Worm (Caenorhabditis elegans) whole organism, L1 larva: ENCODE measurements around the gene F54D5.2.
A peak's percentile ranks its signal among the peaks of the same experiment; 100 is the strongest.

ENCODE experiments used
- C04F5.9 ChIP-seq: sonication (generic microtip); optimal IDR thresholded peaks from 2 replicates; lab custom pipeline; 2016; ENCODE audit warnings: missing genetic modification characterization, missing compliant biosample characterization
- C16A3.4 ChIP-seq: fragments of 150-350 bp; optimal IDR thresholded peaks from 2 replicates; lab custom pipeline; 2014; ENCODE audit warnings: missing biosample characterization, missing genetic modification characterization
- F16B12.6 ChIP-seq: fragments of 150-350 bp; optimal IDR thresholded peaks from 2 replicates; lab custom pipeline; 2014; ENCODE audit warnings: missing biosample characterization, missing genetic modification characterization
- Y116A8C.19 ChIP-seq: sonication (generic microtip); optimal IDR thresholded peaks from 2 replicates; lab custom pipeline; 2016; ENCODE audit warnings: missing compliant biosample characterization, missing genetic modification characterization, borderline replicate concordance
- aha-1 ChIP-seq: fragments of 150-350 bp; optimal IDR thresholded peaks from 2 replicates; lab custom pipeline; 2014; ENCODE audit warnings: missing biosample characterization, missing genetic modification characterization
- aly-2 ChIP-seq: fragments of 150-350 bp; optimal IDR thresholded peaks from 2 replicates; lab custom pipeline; 2014; ENCODE audit warnings: missing biosample characterization, missing genetic modification characterization
- ceh-63 ChIP-seq: fragments of 200-800 bp; sonication (Bioruptor generic); optimal IDR thresholded peaks from 2 replicates; lab custom pipeline; 2018; ENCODE audit warnings: mild to moderate bottlenecking, missing genetic modification characterization, missing compliant biosample characterization
- ceh-82 ChIP-seq, 3 experiments: fragments of 150-350 bp in 1 of 3; sonication (generic microtip) in 2 of 3; optimal IDR thresholded peaks; 2 replicates each; lab custom pipeline; 2014 to 2017; ENCODE audit warnings: missing biosample characterization in 3 of 3, missing genetic modification characterization in 3 of 3
- ces-1 ChIP-seq: fragments of 150-350 bp; optimal IDR thresholded peaks from 2 replicates; lab custom pipeline; 2014; ENCODE audit warnings: missing biosample characterization, missing genetic modification reagents, missing genetic modification characterization
- egl-13 ChIP-seq: sonication (generic microtip); optimal IDR thresholded peaks from 2 replicates; lab custom pipeline; 2016; ENCODE audit warnings: missing genotype, missing genetic modification reagents, missing genetic modification characterization, missing compliant biosample characterization
- egl-27 ChIP-seq, 2 experiments: fragments of 150-350 bp in 1 of 2; sonication (generic microtip); optimal IDR thresholded peaks; 3 replicates each; lab custom pipeline; 2017 to 2018; ENCODE audit warnings: missing biosample characterization in 2 of 2, missing genetic modification characterization in 2 of 2, missing genetic modification reagents in 2 of 2
- elt-2 ChIP-seq: sonication (generic microtip); optimal IDR thresholded peaks from 2 replicates; lab custom pipeline; 2016; ENCODE audit warnings: missing genetic modification characterization, mild to moderate bottlenecking, inconsistent platforms, missing compliant biosample characterization, missing genetic modification reagents
- elt-3 ChIP-seq, 6 experiments: fragments of 150-350 bp in 1 of 6; sonication (generic microtip); optimal IDR thresholded peaks; 2 replicates each; lab custom pipeline; 2017 to 2018; ENCODE audit warnings: missing biosample characterization in 6 of 6, missing genetic modification characterization in 6 of 6, inconsistent platforms in 1 of 6
- fkh-4 ChIP-seq: sonication (generic microtip); optimal IDR thresholded peaks from 2 replicates; lab custom pipeline; 2016; ENCODE audit warnings: missing compliant biosample characterization, missing genetic modification characterization, borderline replicate concordance
- fos-1 ChIP-seq: fragments of 150-350 bp; optimal IDR thresholded peaks from 2 replicates; lab custom pipeline; 2014; ENCODE audit warnings: missing biosample characterization, missing genetic modification characterization
- hlh-4 ChIP-seq: sonication (generic microtip); optimal IDR thresholded peaks from 2 replicates; lab custom pipeline; 2016; ENCODE audit warnings: mild to moderate bottlenecking, missing genetic modification characterization, missing compliant biosample characterization
- irx-1 ChIP-seq: sonication (generic microtip); optimal IDR thresholded peaks from 2 replicates; lab custom pipeline; 2016; ENCODE audit warnings: missing genetic modification characterization, missing compliant biosample characterization
- isw-1 ChIP-seq: fragments of 200-800 bp; sonication (Bioruptor generic); IDR thresholded peaks from 2 replicates; pipeline ENCODE4 v1.3.6; 2022; ENCODE audit warnings: missing genetic modification characterization, missing compliant biosample characterization
- jun-1 ChIP-seq: fragments of 150-350 bp; optimal IDR thresholded peaks from 2 replicates; lab custom pipeline; 2014; ENCODE audit warnings: missing biosample characterization, missing genetic modification reagents, missing genetic modification characterization
- lin-13 ChIP-seq: fragments of 150-350 bp; optimal IDR thresholded peaks from 2 replicates; lab custom pipeline; 2014; ENCODE audit warnings: missing biosample characterization, missing genetic modification reagents, missing genetic modification characterization
- lir-3 ChIP-seq: sonication (generic microtip); optimal IDR thresholded peaks from 2 replicates; lab custom pipeline; 2016; ENCODE audit warnings: mild to moderate bottlenecking, missing genetic modification characterization, moderate library complexity, missing compliant biosample characterization; ENCODE audit not compliant: poor library complexity
- lsy-2 ChIP-seq, 2 experiments: fragments of 150-350 bp; optimal IDR thresholded peaks; 2 replicates each; lab custom pipeline; 2014; ENCODE audit warnings: missing biosample characterization in 2 of 2, missing genetic modification characterization in 2 of 2
- mdl-1 ChIP-seq, 2 experiments: fragments of 150-350 bp; optimal IDR thresholded peaks; 2 replicates each; lab custom pipeline; 2014 to 2017; ENCODE audit warnings: missing biosample characterization in 2 of 2, missing genetic modification characterization in 2 of 2, inconsistent platforms in 1 of 2
- nhr-11 ChIP-seq: fragments of 150-350 bp; optimal IDR thresholded peaks from 2 replicates; lab custom pipeline; 2014; ENCODE audit warnings: missing biosample characterization, missing genetic modification characterization
- nhr-12 ChIP-seq: sonication (generic microtip); optimal IDR thresholded peaks from 2 replicates; lab custom pipeline; 2017; ENCODE audit warnings: missing biosample characterization, missing genetic modification characterization
- nhr-19 ChIP-seq: fragments of 200-800 bp; sonication (Bioruptor generic); conservative IDR thresholded peaks from 2 replicates; pipeline ENCODE4 v1.3.6; 2022; ENCODE audit warnings: missing genetic modification characterization, missing compliant biosample characterization
- nhr-237 ChIP-seq: fragments of 150-350 bp; optimal IDR thresholded peaks from 2 replicates; lab custom pipeline; 2014; ENCODE audit warnings: missing biosample characterization, missing genetic modification characterization
- nhr-28 ChIP-seq: fragments of 150-350 bp; optimal IDR thresholded peaks from 2 replicates; lab custom pipeline; 2014; ENCODE audit warnings: missing biosample characterization, missing genetic modification characterization
- nhr-47 ChIP-seq: sonication (generic microtip); optimal IDR thresholded peaks from 2 replicates; lab custom pipeline; 2016; ENCODE audit warnings: mild to moderate bottlenecking, missing genetic modification characterization, moderate library complexity, missing compliant biosample characterization
- nhr-76 ChIP-seq: sonication (generic microtip); optimal IDR thresholded peaks from 2 replicates; lab custom pipeline; 2017; ENCODE audit warnings: missing biosample characterization, missing genetic modification characterization
- nhr-77 ChIP-seq: fragments of 150-350 bp; optimal IDR thresholded peaks from 2 replicates; lab custom pipeline; 2014; ENCODE audit warnings: missing biosample characterization, missing genetic modification characterization
- nhr-84 ChIP-seq: sonication (generic microtip); optimal IDR thresholded peaks from 2 replicates; lab custom pipeline; 2017; ENCODE audit warnings: missing biosample characterization, missing genetic modification characterization
- nhr-85 ChIP-seq: sonication (generic microtip); peaks from one replicate; lab custom pipeline; 2016; ENCODE audit warnings: missing genetic modification characterization, inconsistent platforms, missing compliant biosample characterization
- pax-3 ChIP-seq: fragments of 200-800 bp; sonication (Bioruptor generic); optimal IDR thresholded peaks from 2 replicates; lab custom pipeline; 2018; ENCODE audit warnings: mild to moderate bottlenecking, missing genetic modification characterization, moderate library complexity, missing compliant biosample characterization
- skn-1 ChIP-seq: fragments of 150-350 bp; optimal IDR thresholded peaks from 2 replicates; lab custom pipeline; 2014; ENCODE audit warnings: missing biosample characterization, missing genetic modification characterization
- snpc-4 ChIP-seq: fragments of 150-350 bp; optimal IDR thresholded peaks from 2 replicates; lab custom pipeline; 2014; ENCODE audit warnings: missing biosample characterization, missing genetic modification characterization
- snu-23 ChIP-seq: sonication (generic microtip); optimal IDR thresholded peaks from 2 replicates; lab custom pipeline; 2016; ENCODE audit warnings: missing genetic modification characterization, missing compliant biosample characterization
- sup-37 ChIP-seq: fragments of 200-800 bp; sonication (Bioruptor generic); optimal IDR thresholded peaks from 2 replicates; lab custom pipeline; 2018; ENCODE audit warnings: mild to moderate bottlenecking, missing genetic modification characterization, missing compliant biosample characterization
- swsn-7 ChIP-seq: sonication (generic microtip); optimal IDR thresholded peaks from 2 replicates; lab custom pipeline; 2016; ENCODE audit warnings: missing genetic modification characterization, missing compliant biosample characterization
- tlp-1 ChIP-seq: fragments of 150-350 bp; optimal IDR thresholded peaks from 2 replicates; lab custom pipeline; 2014; ENCODE audit warnings: missing biosample characterization, missing genetic modification characterization
- unc-30 ChIP-seq: sonication (generic microtip); optimal IDR thresholded peaks from 2 replicates; lab custom pipeline; 2017; ENCODE audit warnings: missing biosample characterization, missing genetic modification characterization
- unc-62 ChIP-seq: fragments of 150-350 bp; optimal IDR thresholded peaks from 2 replicates; lab custom pipeline; 2014; ENCODE audit warnings: missing biosample characterization, missing genetic modification reagents, missing genetic modification characterization
- unc-86 ChIP-seq: sonication (generic microtip); optimal IDR thresholded peaks from 2 replicates; lab custom pipeline; 2016; ENCODE audit warnings: missing genetic modification characterization, missing compliant biosample characterization
- vab-15 ChIP-seq: sonication (generic microtip); optimal IDR thresholded peaks from 2 replicates; lab custom pipeline; 2017; ENCODE audit warnings: missing genotype, mild to moderate bottlenecking, missing genetic modification characterization, missing compliant biosample characterization
- zip-4 ChIP-seq: fragments of 200-800 bp; sonication (Bioruptor generic); optimal IDR thresholded peaks from 2 replicates; lab custom pipeline; 2018; ENCODE audit warnings: mild to moderate bottlenecking, missing genetic modification characterization, moderate library complexity, missing compliant biosample characterization
- ztf-11 ChIP-seq, 2 experiments: sonication (generic microtip); optimal IDR thresholded peaks; 2 replicates each; lab custom pipeline; 2016 to 2017; ENCODE audit warnings: missing genetic modification characterization in 2 of 2, missing biosample characterization in 1 of 2, missing compliant biosample characterization in 1 of 2

The F54D5.2 gene

ce11 chrII:11555634-11556033 lies 17.3 kb upstream of the F54D5.2 start, which contains the start of gene F54D5.24:
Gene F54D5.24 (plus strand): TSS chrII:11555949.
- TF ChIP-seq zip-4 (GFP tag; lab: Kevin White, UChicago) = no peak
- TF ChIP-seq lir-3 (tag; lab: Kevin White, UChicago) = no peak
- TF ChIP-seq F16B12.6 = no peak
- TF ChIP-seq aly-2 (tag; lab: Kevin White, UChicago) = no peak
- TF ChIP-seq fkh-4 (tag; lab: Kevin White, UChicago) = no peak
- no peak for TF ChIP-seq nhr-76 (tag; lab: Kevin White, UChicago)
- TF ChIP-seq ces-1 (GFP tag; lab: Kevin White, UChicago) = no peak
- no peak for TF ChIP-seq swsn-7 (tag; lab: Kevin White, UChicago)
- TF ChIP-seq irx-1 (tag; lab: Kevin White, UChicago) = no peak
- TF ChIP-seq hlh-4 = no peak
- TF ChIP-seq skn-1 (tag; lab: Kevin White, UChicago) = no peak
- TF ChIP-seq jun-1 (tag; lab: Kevin White, UChicago) = no peak
- no peak for TF ChIP-seq C04F5.9 (tag; lab: Kevin White, UChicago)
- no peak for TF ChIP-seq snpc-4 (tag; lab: Kevin White, UChicago)
- TF ChIP-seq elt-3 (tag; optimal IDR thresholded peaks at IDR 0.05; lab: Kevin White, UChicago) = no peak
- TF ChIP-seq vab-15 (tag; lab: Kevin White, UChicago) = no peak
- no peak for TF ChIP-seq egl-27 (tag; optimal IDR thresholded peaks at IDR 0.05; lab: Kevin White, UChicago)
- no peak for TF ChIP-seq nhr-237 (tag; lab: Kevin White, UChicago)

ce11 chrII:11556338-11556737 lies 16.6 kb upstream of the F54D5.2 start, which contains the start of gene F54D5.17:
Gene F54D5.17 (plus strand): TSS chrII:11556638.
- TF ChIP-seq tlp-1 (tag; lab: Kevin White, UChicago) = no peak

- no peak for TF ChIP-seq nhr-47 (tag; lab: Kevin White, UChicago)
Measured at ce11 chrII:11564127-11564526, 8.9 kb upstream of the F54D5.2 start, which contains the start of gene F54D5.15. Gene F54D5.15 (minus strand): TSS chrII:11564227.

ce11 chrII:11566970-11567711 lies 5.8 kb upstream of the F54D5.2 start, which contains the start of gene F54D5.5:
Gene F54D5.5 (minus strand): TSS chrII:11567020.
- TF ChIP-seq unc-62 (GFP tag; lab: Kevin White, UChicago) (no peak), egl-13 (tag; lab: Kevin White, UChicago) (peak; percentile 8), nhr-28 (no peak), egl-27 (tag; optimal IDR thresholded peaks at IDR 0.05; lab: Kevin White, UChicago) (no peak), vab-15 (tag; lab: Kevin White, UChicago) (no peak), fos-1 (no peak), lin-13 (no peak), nhr-77 (tag; lab: Kevin White, UChicago) (no peak), nhr-11 (no peak), sup-37 (GFP tag; lab: Kevin White, UChicago) (no peak), Y116A8C.19 (tag; lab: Kevin White, UChicago) (no peak), nhr-85 (tag; lab: Kevin White, UChicago) (peak; percentile 25), lsy-2 (tag; optimal IDR thresholded peaks at IDR 0.05; lab: Kevin White, UChicago) (peak in 1 of 2 experiments; percentile 45), ztf-11 (tag; optimal IDR thresholded peaks at IDR 0.05; lab: Kevin White, UChicago) (peak in 1 of 2 experiments; percentile 40), unc-30 (tag; lab: Kevin White, UChicago) (no peak), pax-3 (tag; lab: Kevin White, UChicago) (no peak), mdl-1 (tag; optimal IDR thresholded peaks at IDR 0.05; lab: Kevin White, UChicago) (no peak), aha-1 (tag; lab: Kevin White, UChicago) (no peak), snu-23 (GFP tag; lab: Kevin White, UChicago) (peak; percentile 9), nhr-12 (tag; lab: Kevin White, UChicago) (no peak), aly-2 (tag; lab: Kevin White, UChicago) (no peak), isw-1 (GFP tag; lab: Robert Waterston, UW) (no peak; the same call in 1 of the 2 replicates), unc-86 (peak; percentile 7), nhr-84 (no peak), elt-2 (tag; lab: Kevin White, UChicago) (no peak), nhr-19 (GFP tag; lab: Robert Waterston, UW) (no peak), ceh-82 (tag; optimal IDR thresholded peaks at IDR 0.05; lab: Kevin White, UChicago) (peak in 2 of 3 experiments; percentile 12 to 28), snpc-4 (tag; lab: Kevin White, UChicago) (no peak), C16A3.4 (no peak), ceh-63 (no peak), lir-3 (tag; lab: Kevin White, UChicago) (no peak)
